Worm (Caenorhabditis elegans) whole organism, L4 larva: ENCODE measurements around the gene R05H10.7.

Source experiments
- D1046.2 ChIP-seq: fragments of 200-800 bp; sonication (Bioruptor generic); IDR thresholded peaks from 2 replicates; pipeline ENCODE4 v1.3.6; 2022; ENCODE audit warnings: missing genetic modification characterization, missing compliant biosample characterization
- F44E2.7 ChIP-seq: fragments of 200-800 bp; sonication (Bioruptor generic); IDR thresholded peaks from 2 replicates; pipeline ENCODE4 v2.1.2; 2022; ENCODE audit warnings: missing genetic modification characterization, missing compliant biosample characterization
- T20F7.1 ChIP-seq: fragments of 200-800 bp; sonication (Bioruptor generic); optimal IDR thresholded peaks from 2 replicates; lab custom pipeline; 2018; ENCODE audit warnings: mild to moderate bottlenecking, missing genetic modification characterization, missing compliant biosample characterization
- T26A8.4 ChIP-seq: fragments of 200-800 bp; sonication (Bioruptor generic); IDR thresholded peaks from 2 replicates; pipeline ENCODE4 v1.3.6; 2022; ENCODE audit warnings: missing genetic modification characterization, missing compliant biosample characterization
- Y48G9A.11 ChIP-seq: fragments of 200-800 bp; sonication (Bioruptor generic); IDR thresholded peaks from 2 replicates; pipeline ENCODE4 v1.3.6; 2022; ENCODE audit warnings: missing genetic modification reagents, missing genetic modification characterization, missing compliant biosample characterization
- Y5F2A.4 ChIP-seq: fragments of 200-800 bp; sonication (Bioruptor generic); optimal IDR thresholded peaks from 2 replicates; lab custom pipeline; 2018; ENCODE audit warnings: mild to moderate bottlenecking, missing genetic modification characterization, missing compliant biosample characterization
- ZK337.2 ChIP-seq: fragments of 200-800 bp; sonication (Bioruptor generic); IDR thresholded peaks from 2 replicates; pipeline ENCODE4 v1.3.6; 2022; ENCODE audit warnings: missing genetic modification reagents, missing genetic modification characterization, missing compliant biosample characterization
- aha-1 ChIP-seq: fragments of 150-350 bp; peaks from one replicate; lab custom pipeline; 2014; ENCODE audit warnings: missing biosample characterization, missing genetic modification characterization
- ceh-28 ChIP-seq: fragments of 150-350 bp; optimal IDR thresholded peaks from 2 replicates; lab custom pipeline; 2014; ENCODE audit warnings: missing biosample characterization, missing genetic modification reagents, missing genetic modification characterization
- ces-1 ChIP-seq: fragments of 150-350 bp; sonication (generic microtip); optimal IDR thresholded peaks from 4 replicates; lab custom pipeline; 2014; ENCODE audit warnings: missing biosample characterization, missing genetic modification reagents, missing genetic modification characterization
- daf-19 ChIP-seq: fragments of 200-800 bp; sonication (Bioruptor generic); conservative IDR thresholded peaks from 2 replicates; pipeline ENCODE4 v1.3.6; 2022; ENCODE audit warnings: missing genetic modification characterization, missing compliant biosample characterization
- egl-27 ChIP-seq: sonication (generic microtip); optimal IDR thresholded peaks from 3 replicates; lab custom pipeline; 2017; ENCODE audit warnings: missing biosample characterization, missing genetic modification reagents, missing genetic modification characterization
- egl-43 ChIP-seq: fragments of 200-800 bp; sonication (Bioruptor generic); IDR thresholded peaks from 2 replicates; pipeline ENCODE4 v1.3.6; 2022; ENCODE audit warnings: missing genetic modification reagents, missing genetic modification characterization, missing compliant biosample characterization
- fkh-10 ChIP-seq: fragments of 150-350 bp; optimal IDR thresholded peaks from 2 replicates; lab custom pipeline; 2014; ENCODE audit warnings: missing biosample characterization, missing genetic modification reagents, missing genetic modification characterization
- lin-29 ChIP-seq: fragments of 200-800 bp; sonication (Bioruptor generic); IDR thresholded peaks from 2 replicates; pipeline ENCODE4 v1.3.6; 2022; ENCODE audit warnings: missing genetic modification reagents, missing genetic modification characterization, missing compliant biosample characterization
- madf-9 ChIP-seq: fragments of 200-800 bp; sonication (Bioruptor generic); conservative IDR thresholded peaks from 2 replicates; pipeline ENCODE4 v1.3.6; 2022; ENCODE audit warnings: missing genetic modification reagents, missing genetic modification characterization, missing compliant biosample characterization
- mdt-29 ChIP-seq: fragments of 200-800 bp; sonication (Bioruptor generic); IDR thresholded peaks from 2 replicates; pipeline ENCODE4 v1.3.6; 2022; ENCODE audit warnings: missing genetic modification reagents, missing genetic modification characterization, missing compliant biosample characterization
- mxl-2 ChIP-seq: fragments of 200-800 bp; sonication (Bioruptor generic); conservative IDR thresholded peaks from 2 replicates; pipeline ENCODE4 v1.3.6; 2022; ENCODE audit warnings: missing genetic modification reagents, missing genetic modification characterization, missing compliant biosample characterization
- mxl-3 ChIP-seq: fragments of 200-800 bp; sonication (Bioruptor generic); optimal IDR thresholded peaks from 2 replicates; lab custom pipeline; 2018; ENCODE audit warnings: mild to moderate bottlenecking, missing genetic modification characterization, missing compliant biosample characterization
- nhr-102 ChIP-seq: sonication (generic microtip); optimal IDR thresholded peaks from 2 replicates; lab custom pipeline; 2016; ENCODE audit warnings: mild to moderate bottlenecking, missing genetic modification characterization, moderate library complexity, missing compliant biosample characterization
- nhr-11 ChIP-seq: fragments of 150-350 bp; optimal IDR thresholded peaks from 2 replicates; lab custom pipeline; 2014; ENCODE audit warnings: missing biosample characterization, missing genetic modification characterization
- nhr-28 ChIP-seq: fragments of 150-350 bp; optimal IDR thresholded peaks from 2 replicates; lab custom pipeline; 2014; ENCODE audit warnings: missing biosample characterization, missing genetic modification characterization
- nhr-41 ChIP-seq: fragments of 200-800 bp; sonication (Bioruptor generic); IDR thresholded peaks from 2 replicates; pipeline ENCODE4 v1.3.6; 2022; ENCODE audit warnings: missing genetic modification reagents, missing genetic modification characterization, missing compliant biosample characterization
- nhr-42 ChIP-seq: fragments of 200-800 bp; sonication (Bioruptor generic); IDR thresholded peaks from 2 replicates; pipeline ENCODE4 v1.3.6; 2022; ENCODE audit warnings: missing genetic modification characterization, missing compliant biosample characterization
- nhr-77 ChIP-seq: fragments of 150-350 bp; optimal IDR thresholded peaks from 2 replicates; lab custom pipeline; 2014; ENCODE audit warnings: missing biosample characterization, missing genetic modification characterization
- set-16 ChIP-seq: fragments of 200-800 bp; sonication (Bioruptor generic); IDR thresholded peaks from 2 replicates; pipeline ENCODE4 v1.3.6; 2022; ENCODE audit warnings: missing genetic modification reagents, missing genetic modification characterization, missing compliant biosample characterization
- skn-1 ChIP-seq: fragments of 150-350 bp; optimal IDR thresholded peaks from 2 replicates; lab custom pipeline; 2014; ENCODE audit warnings: missing biosample characterization, missing genetic modification characterization
- snpc-4 ChIP-seq: fragments of 150-350 bp; optimal IDR thresholded peaks from 2 replicates; lab custom pipeline; 2014; ENCODE audit warnings: missing biosample characterization, missing genetic modification characterization
- spr-1 ChIP-seq: sonication (generic microtip); optimal IDR thresholded peaks from 2 replicates; lab custom pipeline; 2016; ENCODE audit warnings: mild to moderate bottlenecking, missing genetic modification characterization, missing compliant biosample characterization
- unc-130 ChIP-seq: sonication (generic microtip); optimal IDR thresholded peaks from 2 replicates; lab custom pipeline; 2016; ENCODE audit warnings: missing genetic modification reagents, missing genetic modification characterization, missing compliant biosample characterization
- unc-39 ChIP-seq: sonication (generic microtip); optimal IDR thresholded peaks from 2 replicates; lab custom pipeline; 2017; ENCODE audit warnings: missing biosample characterization, missing genetic modification characterization
- unc-62 ChIP-seq, 3 experiments: fragments of 150-350 bp in 1 of 3; sonication (generic microtip); optimal IDR thresholded peaks in 2 of 3; peaks in 1 of 3; 1 replicate in 1 of 3; 2 replicates in 2 of 3; lab custom pipeline; 2014 to 2017; ENCODE audit warnings: missing biosample characterization in 3 of 3, missing genetic modification characterization in 3 of 3, missing genetic modification reagents in 3 of 3, missing genotype in 1 of 3
- ztf-11 ChIP-seq: fragments of 150-350 bp; optimal IDR thresholded peaks from 2 replicates; lab custom pipeline; 2014; ENCODE audit warnings: missing biosample characterization, missing genetic modification characterization

R05H10.7 gene

DNA sequence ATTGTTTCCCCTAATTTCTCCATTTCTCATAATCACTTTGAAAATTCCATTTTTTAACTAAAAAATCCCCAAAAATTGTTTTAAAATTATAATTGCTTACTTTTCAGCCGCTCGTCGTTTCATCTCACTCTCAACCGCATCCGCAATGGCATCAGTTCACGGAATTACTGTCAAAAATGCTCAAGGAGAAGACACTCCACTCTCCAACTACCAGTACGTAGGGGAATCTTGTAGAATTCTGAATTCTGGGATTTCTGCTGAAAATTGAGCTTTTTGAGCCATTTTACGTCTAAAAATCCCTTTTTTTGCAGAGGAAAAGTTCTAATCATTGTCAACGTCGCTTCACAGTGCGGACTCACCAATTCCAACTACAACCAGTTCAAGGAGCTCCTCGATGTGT lies 12.2 kb downstream of the R05H10.7 start:
- peak; percentile 53; the same call in 1 of the 2 replicates for TF ChIP-seq egl-43 (GFP tag; lab: Robert Waterston, UW)
- no peak for TF ChIP-seq F44E2.7
- TF ChIP-seq D1046.2 (GFP tag; lab: Robert Waterston, UW): 0 out of 2 replicates have a peak, but pooled peaks have one; percentile 61
- 0 out of 2 replicates have a peak, but pooled peaks have one; percentile 9 for TF ChIP-seq ZK337.2 (GFP tag; lab: Robert Waterston, UW)
- TF ChIP-seq, all 104 proteins: peak for 3

ce11 chrII:14869644-14870043 lies 14.3 kb downstream of the R05H10.7 start, which contains the start of gene R05H10.3:
Gene R05H10.3, plus strand, starts transcription at chrII:14869944.
- no peak for TF ChIP-seq fkh-10
- no peak for TF ChIP-seq nhr-102 (tag; lab: Kevin White, UChicago)
- peak; percentile 11 for TF ChIP-seq aha-1 (tag; lab: Kevin White, UChicago)
- TF ChIP-seq nhr-28 (tag; lab: Kevin White, UChicago): no peak
- no peak for TF ChIP-seq nhr-41 (GFP tag; lab: Robert Waterston, UW)
- no peak for TF ChIP-seq mxl-3 (GFP tag; lab: Kevin White, UChicago)

- TF ChIP-seq snpc-4: no peak
- TF ChIP-seq skn-1 (tag; lab: Kevin White, UChicago): no peak
- TF ChIP-seq spr-1 (tag; lab: Kevin White, UChicago): no peak
- TF ChIP-seq ceh-28 (tag; lab: Kevin White, UChicago): no peak
- no peak for TF ChIP-seq T26A8.4 (GFP tag; lab: Robert Waterston, UW)
- no peak for TF ChIP-seq egl-27 (tag; lab: Kevin White, UChicago)
- TF ChIP-seq mxl-2: no peak
- no peak for TF ChIP-seq ztf-11
- 0 out of 2 replicates have a peak, but pooled peaks have one; percentile 24 for TF ChIP-seq egl-43 (GFP tag; lab: Robert Waterston, UW)
- TF ChIP-seq aha-1 (tag; lab: Kevin White, UChicago): peak; percentile 52
- no peak for TF ChIP-seq mdt-29
- no peak for TF ChIP-seq nhr-28 (tag; lab: Kevin White, UChicago)
- TF ChIP-seq Y48G9A.11 (GFP tag; lab: Robert Waterston, UW): no peak
- TF ChIP-seq D1046.2 (GFP tag; lab: Robert Waterston, UW): no peak
- TF ChIP-seq lin-29: no peak
- TF ChIP-seq unc-62 (GFP tag; optimal IDR thresholded peaks at IDR 0.05 in 1 of 2; lab: Kevin White, UChicago): no peak
- no peak for TF ChIP-seq unc-62 (tag; optimal IDR thresholded peaks at IDR 0.05; lab: Kevin White, UChicago)
- peak; percentile 77 for TF ChIP-seq set-16
- TF ChIP-seq, all 104 proteins: peak for 3
Observed at ce11 chrII:14876737-14877203, 21.4 kb downstream of the R05H10.7 start, which contains the start of gene Y53F4A.2. Gene Y53F4A.2, minus strand, starts transcription at chrII:14877153.

ce11 chrII:14892515-14892914 lies 37.2 kb downstream of the R05H10.7 start:
- TF ChIP-seq nhr-41 (GFP tag; lab: Robert Waterston, UW) (no peak), unc-130 (GFP tag; lab: Kevin White, UChicago) (no peak), T20F7.1 (GFP tag; lab: Kevin White, UChicago) (no peak), nhr-102 (tag; lab: Kevin White, UChicago) (no peak), Y5F2A.4 (GFP tag; lab: Kevin White, UChicago) (no peak), ces-1 (GFP tag; lab: Kevin White, UChicago) (no peak), unc-62 (GFP tag; optimal IDR thresholded peaks at IDR 0.05 in 1 of 2; lab: Kevin White, UChicago) (no peak), unc-62 (tag; optimal IDR thresholded peaks at IDR 0.05; lab: Kevin White, UChicago) (no peak), daf-19 (no peak), unc-39 (tag; lab: Kevin White, UChicago) (no peak), madf-9 (GFP tag; lab: Robert Waterston, UW) (no peak), nhr-42 (GFP tag; lab: Robert Waterston, UW) (no peak), nhr-11 (tag; lab: Kevin White, UChicago) (no peak), set-16 (no peak), nhr-77 (tag; lab: Kevin White, UChicago) (no peak), ceh-28 (tag; lab: Kevin White, UChicago) (no peak), ztf-11 (no peak)
